Worm (Caenorhabditis elegans) whole organism, L2 larva: ENCODE results near the gene str-3.

Source experiments
- C34F6.9 ChIP-seq: fragments of 150-350 bp; optimal IDR thresholded peaks from 2 replicates; lab custom pipeline; 2014; ENCODE audit warnings: missing biosample characterization, missing genetic modification characterization
- F13H6.1 ChIP-seq: sonication (generic microtip); optimal IDR thresholded peaks from 2 replicates; lab custom pipeline; 2016; ENCODE audit warnings: missing genetic modification characterization, missing compliant biosample characterization
- R02D3.7 ChIP-seq: fragments of 150-350 bp; optimal IDR thresholded peaks from 2 replicates; lab custom pipeline; 2014; ENCODE audit warnings: missing biosample characterization, missing genetic modification characterization
- Y55F3AM.14 ChIP-seq: fragments of 200-800 bp; sonication (Bioruptor generic); optimal IDR thresholded peaks from 2 replicates; lab custom pipeline; 2018; ENCODE audit warnings: mild to moderate bottlenecking, missing genetic modification characterization, missing compliant biosample characterization
- ZK546.5 ChIP-seq: sonication (generic microtip); optimal IDR thresholded peaks from 2 replicates; lab custom pipeline; 2017; ENCODE audit warnings: missing biosample characterization, missing genetic modification characterization
- alr-1 ChIP-seq: fragments of 150-350 bp; optimal IDR thresholded peaks from 2 replicates; lab custom pipeline; 2014; ENCODE audit warnings: missing biosample characterization, missing genetic modification characterization
- aly-2 ChIP-seq: fragments of 150-350 bp; optimal IDR thresholded peaks from 2 replicates; lab custom pipeline; 2014; ENCODE audit warnings: missing biosample characterization, missing genetic modification characterization
- ama-1 ChIP-seq: fragments of 150-350 bp; optimal IDR thresholded peaks from 2 replicates; lab custom pipeline; 2018; ENCODE audit warnings: inconsistent platforms
- blmp-1 ChIP-seq: sonication (generic microtip); optimal IDR thresholded peaks from 2 replicates; lab custom pipeline; 2017; ENCODE audit warnings: missing genetic modification characterization, mild to moderate bottlenecking, missing compliant biosample characterization, antibody characterized with exemption, moderate library complexity; ENCODE audit not compliant: insufficient read depth
- ceh-16 ChIP-seq: fragments of 150-350 bp; optimal IDR thresholded peaks from 2 replicates; lab custom pipeline; 2014; ENCODE audit warnings: missing biosample characterization, missing genetic modification characterization
- ceh-82 ChIP-seq: fragments of 150-350 bp; optimal IDR thresholded peaks from 2 replicates; lab custom pipeline; 2014; ENCODE audit warnings: missing biosample characterization, missing genetic modification characterization
- crh-2 ChIP-seq: sonication (generic microtip); optimal IDR thresholded peaks from 2 replicates; lab custom pipeline; 2017; ENCODE audit warnings: missing biosample characterization, missing genetic modification characterization
- dmd-4 ChIP-seq: sonication (generic microtip); optimal IDR thresholded peaks from 2 replicates; lab custom pipeline; 2017; ENCODE audit warnings: missing biosample characterization, missing genetic modification characterization
- egl-27 ChIP-seq: sonication (generic microtip); optimal IDR thresholded peaks from 3 replicates; lab custom pipeline; 2017; ENCODE audit warnings: missing biosample characterization, missing genetic modification reagents, missing genetic modification characterization
- elt-1 ChIP-seq: fragments of 150-350 bp; optimal IDR thresholded peaks from 2 replicates; lab custom pipeline; 2014; ENCODE audit warnings: missing biosample characterization, missing genetic modification characterization
- elt-3 ChIP-seq: sonication (generic microtip); optimal IDR thresholded peaks from 2 replicates; lab custom pipeline; 2017; ENCODE audit warnings: missing biosample characterization, missing genetic modification characterization
- fos-1 ChIP-seq: fragments of 150-350 bp; optimal IDR thresholded peaks from 2 replicates; lab custom pipeline; 2014; ENCODE audit warnings: missing biosample characterization, missing genetic modification characterization
- gmeb-1 ChIP-seq: fragments of 150-350 bp; optimal IDR thresholded peaks from 2 replicates; lab custom pipeline; 2014; ENCODE audit warnings: missing biosample characterization, missing genetic modification characterization
- lin-11 ChIP-seq: fragments of 150-350 bp; sonication (generic microtip); optimal IDR thresholded peaks from 2 replicates; lab custom pipeline; 2014; ENCODE audit warnings: missing biosample characterization, missing genetic modification characterization, inconsistent platforms, mixed read lengths
- lin-13 ChIP-seq: fragments of 150-350 bp; optimal IDR thresholded peaks from 2 replicates; lab custom pipeline; 2014; ENCODE audit warnings: missing biosample characterization, missing genetic modification reagents, missing genetic modification characterization
- lin-39 ChIP-seq: fragments of 150-350 bp; optimal IDR thresholded peaks from 2 replicates; lab custom pipeline; 2014; ENCODE audit warnings: missing biosample characterization, missing genetic modification reagents, missing genetic modification characterization
- lsy-2 ChIP-seq, 2 experiments: fragments of 150-350 bp in 1 of 2; sonication (generic microtip) in 1 of 2; optimal IDR thresholded peaks; 2 replicates each; lab custom pipeline; 2014 to 2017; ENCODE audit warnings: missing biosample characterization in 2 of 2, missing genetic modification characterization in 2 of 2
- mab-5 ChIP-seq: fragments of 150-350 bp; optimal IDR thresholded peaks from 2 replicates; lab custom pipeline; 2014; ENCODE audit warnings: missing biosample characterization, missing genetic modification characterization
- mbf-1 ChIP-seq: sonication (generic microtip); optimal IDR thresholded peaks from 2 replicates; lab custom pipeline; 2017; ENCODE audit warnings: missing biosample characterization, missing genetic modification characterization
- mdl-1 ChIP-seq, 2 experiments: fragments of 150-350 bp in 1 of 2; sonication (generic microtip) in 1 of 2; optimal IDR thresholded peaks; 2 replicates each; lab custom pipeline; 2017; ENCODE audit warnings: missing biosample characterization in 2 of 2, missing genetic modification characterization in 2 of 2
- nhr-10 ChIP-seq: sonication (generic microtip); optimal IDR thresholded peaks from 2 replicates; lab custom pipeline; 2017; ENCODE audit warnings: missing biosample characterization, missing genetic modification characterization
- nhr-11 ChIP-seq: fragments of 150-350 bp; optimal IDR thresholded peaks from 2 replicates; lab custom pipeline; 2014; ENCODE audit warnings: missing biosample characterization, missing genetic modification characterization
- nhr-12 ChIP-seq: fragments of 150-350 bp; optimal IDR thresholded peaks from 2 replicates; lab custom pipeline; 2014; ENCODE audit warnings: missing biosample characterization, missing genetic modification characterization
- nhr-129 ChIP-seq: fragments of 150-350 bp; optimal IDR thresholded peaks from 2 replicates; lab custom pipeline; 2014; ENCODE audit warnings: missing biosample characterization, missing genetic modification characterization
- nhr-21 ChIP-seq: fragments of 150-350 bp; optimal IDR thresholded peaks from 2 replicates; lab custom pipeline; 2014; ENCODE audit warnings: missing biosample characterization, missing genetic modification characterization
- nhr-23 ChIP-seq: fragments of 150-350 bp; optimal IDR thresholded peaks from 2 replicates; lab custom pipeline; 2014; ENCODE audit warnings: missing biosample characterization, missing genetic modification reagents, missing genetic modification characterization
- nhr-237 ChIP-seq: fragments of 150-350 bp; optimal IDR thresholded peaks from 2 replicates; lab custom pipeline; 2014; ENCODE audit warnings: missing biosample characterization, missing genetic modification characterization
- nhr-25 ChIP-seq: fragments of 150-350 bp; sonication (generic microtip); optimal IDR thresholded peaks from 3 replicates; lab custom pipeline; 2014; ENCODE audit warnings: missing biosample characterization, missing genetic modification characterization
- nhr-6 ChIP-seq: fragments of 150-350 bp; optimal IDR thresholded peaks from 2 replicates; lab custom pipeline; 2014; ENCODE audit warnings: missing biosample characterization, missing genetic modification characterization
- nhr-77 ChIP-seq: fragments of 150-350 bp; optimal IDR thresholded peaks from 2 replicates; lab custom pipeline; 2014; ENCODE audit warnings: missing biosample characterization, missing genetic modification characterization
- peb-1 ChIP-seq: fragments of 150-350 bp; optimal IDR thresholded peaks from 2 replicates; lab custom pipeline; 2014; ENCODE audit warnings: missing biosample characterization, missing genetic modification characterization
- sem-4 ChIP-seq: fragments of 150-350 bp; optimal IDR thresholded peaks from 2 replicates; lab custom pipeline; 2014; ENCODE audit warnings: missing biosample characterization, missing genetic modification reagents, missing genetic modification characterization
- skn-1 ChIP-seq: sonication (generic microtip); optimal IDR thresholded peaks from 2 replicates; lab custom pipeline; 2017; ENCODE audit warnings: missing biosample characterization, missing genetic modification characterization
- sma-3 ChIP-seq: sonication (generic microtip); optimal IDR thresholded peaks from 2 replicates; lab custom pipeline; 2016; ENCODE audit warnings: missing genetic modification reagents, missing genetic modification characterization, missing compliant biosample characterization
- sma-9 ChIP-seq, 2 experiments: fragments of 150-350 bp in 1 of 2; sonication (generic microtip) in 1 of 2; optimal IDR thresholded peaks; 2 replicates each; lab custom pipeline; 2014 to 2016; ENCODE audit warnings: missing genetic modification characterization in 2 of 2, mild to moderate bottlenecking in 1 of 2, missing biosample characterization in 1 of 2, missing compliant biosample characterization in 1 of 2, missing genetic modification reagents in 1 of 2, moderate library complexity in 1 of 2
- snpc-4 ChIP-seq: fragments of 150-350 bp; optimal IDR thresholded peaks from 2 replicates; lab custom pipeline; 2014; ENCODE audit warnings: missing biosample characterization, missing genetic modification characterization
- unc-39 ChIP-seq: fragments of 150-350 bp; optimal IDR thresholded peaks from 2 replicates; lab custom pipeline; 2014; ENCODE audit warnings: missing biosample characterization, missing genetic modification characterization
- unc-55 ChIP-seq: fragments of 150-350 bp; sonication (generic microtip); optimal IDR thresholded peaks from 3 replicates; lab custom pipeline; 2014; ENCODE audit warnings: missing biosample characterization, missing genetic modification reagents, missing genetic modification characterization
- unc-62 ChIP-seq: fragments of 150-350 bp; optimal IDR thresholded peaks from 2 replicates; lab custom pipeline; 2014; ENCODE audit warnings: missing biosample characterization, missing genetic modification reagents, missing genetic modification characterization
- zag-1 ChIP-seq: fragments of 150-350 bp; optimal IDR thresholded peaks from 2 replicates; lab custom pipeline; 2014; ENCODE audit warnings: missing biosample characterization, missing genetic modification characterization
- ztf-1 ChIP-seq: fragments of 200-800 bp; sonication (Bioruptor generic); conservative IDR thresholded peaks from 2 replicates; pipeline ENCODE4 v1.3.6; 2022; ENCODE audit warnings: missing genetic modification characterization, missing compliant biosample characterization
- ztf-11 ChIP-seq: sonication (generic microtip); optimal IDR thresholded peaks from 2 replicates; lab custom pipeline; 2017; ENCODE audit warnings: missing biosample characterization, missing genetic modification characterization
- ztf-4 ChIP-seq: fragments of 150-350 bp; optimal IDR thresholded peaks from 2 replicates; lab custom pipeline; 2014; ENCODE audit warnings: missing biosample characterization, missing genetic modification characterization

The str-3 gene

ce11 chrIV:11100271-11100670 lies at the start of gene str-3:
str-3 (minus strand) TSS chrIV:11100371.
- TF ChIP-seq elt-1, result no peak
- no peak for TF ChIP-seq R02D3.7 (tag; lab: Kevin White, UChicago)
- TF ChIP-seq ztf-4 (tag; lab: Kevin White, UChicago), result no peak
- TF ChIP-seq nhr-12 (tag; lab: Kevin White, UChicago), result no peak
- no peak for TF ChIP-seq Y55F3AM.14
- no peak for TF ChIP-seq fos-1 (tag; lab: Kevin White, UChicago)
- TF ChIP-seq, all 48 proteins: peak for 0

DNA sequence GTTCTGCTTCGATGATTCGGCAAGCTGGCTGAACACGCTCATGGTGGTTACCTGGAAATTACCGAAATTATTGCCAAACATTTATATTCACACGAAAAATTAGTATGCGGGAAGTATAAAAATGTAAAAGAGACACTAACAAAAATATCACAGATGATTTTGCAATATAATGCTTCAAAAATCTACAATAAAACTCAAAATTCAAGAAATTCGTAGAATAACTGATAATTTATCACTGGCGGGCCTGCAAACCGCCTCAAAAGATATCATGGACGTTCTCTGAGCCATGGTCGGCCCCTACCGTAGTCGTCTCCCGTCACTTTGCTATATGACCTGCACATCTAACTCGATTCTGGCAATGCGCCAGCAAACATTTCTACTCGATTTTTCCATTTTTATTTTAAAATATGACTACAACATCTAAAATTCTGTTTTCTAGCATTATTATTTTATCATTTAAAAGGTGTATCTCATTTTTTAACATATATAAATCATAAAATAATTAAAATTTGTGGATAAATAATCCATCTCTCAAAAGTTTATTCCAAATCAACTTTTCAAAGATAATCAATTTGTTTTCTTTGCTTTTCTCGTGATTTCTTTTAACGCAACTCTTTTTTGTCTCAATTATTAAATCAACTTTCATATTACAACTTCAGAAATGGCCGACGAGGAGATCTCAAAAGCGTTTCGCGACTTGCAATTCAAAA lies 49.4 kb upstream of the str-3 start, which contains the start of the genes F01G4.6 and pfd-1:
F01G4.6 (minus strand) TSS at position 51 of the 710 bp plus-strand sequence.
pfd-1 (plus strand) TSS at position 660 of the 710 bp plus-strand sequence.
- TF ChIP-seq elt-1 (no peak), peb-1 (tag; lab: Kevin White, UChicago) (no peak), lin-11 (tag; lab: Kevin White, UChicago) (peak; percentile 95), zag-1 (tag; lab: Kevin White, UChicago) (peak; percentile 98), Y55F3AM.14 (peak; percentile 76), nhr-77 (no peak), C34F6.9 (peak; percentile 93), R02D3.7 (tag; lab: Kevin White, UChicago) (peak; percentile 53), egl-27 (peak; percentile 86), skn-1 (tag; lab: Kevin White, UChicago) (peak; percentile 62), unc-55 (GFP tag; lab: Kevin White, UChicago) (peak; percentile 98), lin-39 (tag; lab: Kevin White, UChicago) (no peak), F13H6.1 (tag; lab: Kevin White, UChicago) (peak; percentile 91), ama-1 (lab: Kevin White, UChicago) (peak; percentile 36), lsy-2 (tag; optimal IDR thresholded peaks at IDR 0.05; lab: Kevin White, UChicago) (peak; percentile 97 to 99), fos-1 (tag; lab: Kevin White, UChicago) (peak; percentile 81), dmd-4 (no peak), ZK546.5 (peak; percentile 98), elt-3 (no peak), nhr-23 (tag; lab: Kevin White, UChicago) (no peak), mdl-1 (tag; optimal IDR thresholded peaks at IDR 0.05; lab: Kevin White, UChicago) (peak; percentile 50 to 65), nhr-21 (tag; lab: Kevin White, UChicago) (peak; percentile 92), sma-9 (GFP tag; optimal IDR thresholded peaks at IDR 0.05; lab: Kevin White, UChicago) (peak; percentile 95), sma-9 (tag; optimal IDR thresholded peaks at IDR 0.05; lab: Kevin White, UChicago) (no peak), ztf-11 (tag; lab: Kevin White, UChicago) (no peak), mab-5 (peak; percentile 73), alr-1 (tag; lab: Kevin White, UChicago) (no peak), nhr-12 (tag; lab: Kevin White, UChicago) (no peak), nhr-10 (tag; lab: Kevin White, UChicago) (peak; percentile 69), unc-62 (GFP tag; lab: Kevin White, UChicago) (no peak), gmeb-1 (tag; lab: Kevin White, UChicago) (peak; percentile 91), ceh-16 (tag; lab: Kevin White, UChicago) (peak; percentile 31), mbf-1 (tag; lab: Kevin White, UChicago) (no peak), blmp-1 (tag; lab: Kevin White, UChicago) (peak; percentile 76), nhr-6 (tag; lab: Kevin White, UChicago) (peak; percentile 92), aly-2 (tag; lab: Kevin White, UChicago) (no peak), nhr-237 (peak; percentile 49), ztf-4 (tag; lab: Kevin White, UChicago) (peak; percentile 94), sem-4 (tag; lab: Kevin White, UChicago) (peak; percentile 92), nhr-129 (tag; lab: Kevin White, UChicago) (peak; percentile 91), crh-2 (tag; lab: Kevin White, UChicago) (peak; percentile 97), unc-39 (no peak), nhr-11 (tag; lab: Kevin White, UChicago) (no peak), nhr-25 (tag; lab: Kevin White, UChicago) (peak; percentile 93), ztf-1 (no peak), snpc-4 (tag; lab: Kevin White, UChicago) (peak; percentile 72), ceh-82 (tag; lab: Kevin White, UChicago) (peak; percentile 80), lin-13 (GFP tag; lab: Kevin White, UChicago) (peak; percentile 96), sma-3 (GFP tag; lab: Kevin White, UChicago) (peak; percentile 96)
